Fruit fly (Drosophila melanogaster) whole organism, embryonic: ENCODE results near the gene bsk.

Experiments
- Asciz ChIP-seq: fragments of 200-800 bp; sonication (Bioruptor generic); optimal IDR thresholded peaks from 2 replicates; lab custom pipeline; 2017; ENCODE audit warnings: missing biosample characterization, mild to moderate bottlenecking, missing genetic modification characterization, missing genetic modification reagents
- B-H2 ChIP-seq: fragments of 200-800 bp; sonication (Bioruptor generic); optimal IDR thresholded peaks from 2 replicates; lab custom pipeline; 2018; ENCODE audit warnings: missing biosample characterization, mild to moderate bottlenecking, missing genetic modification characterization
- CG12769 ChIP-seq: fragments of 200-800 bp; sonication (Bioruptor generic); optimal IDR thresholded peaks from 2 replicates; lab custom pipeline; 2019; ENCODE audit warnings: missing biosample characterization, mild to moderate bottlenecking, missing genetic modification characterization, moderate library complexity
- CG13287 ChIP-seq: fragments of 200-800 bp; sonication (Bioruptor generic); IDR thresholded peaks from 2 replicates; pipeline ENCODE4 v1.3.6; 2022; ENCODE audit warnings: missing biosample characterization, missing genetic modification characterization; ENCODE audit not compliant: partially characterized antibody
- CG15073 ChIP-seq: fragments of 200-800 bp; sonication (Bioruptor generic); optimal IDR thresholded peaks from 2 replicates; lab custom pipeline; 2016; ENCODE audit warnings: missing biosample characterization, missing genetic modification characterization
- CG15269 ChIP-seq: fragments of 200-800 bp; sonication (Bioruptor generic); optimal IDR thresholded peaks from 2 replicates; lab custom pipeline; 2018; ENCODE audit warnings: missing biosample characterization, mild to moderate bottlenecking, missing genetic modification characterization, moderate library complexity
- CG15601 ChIP-seq: fragments of 200-800 bp; sonication (Bioruptor generic); optimal IDR thresholded peaks from 3 replicates; lab custom pipeline; 2019; ENCODE audit warnings: missing biosample characterization, mild to moderate bottlenecking, missing genetic modification characterization, moderate library complexity
- CG2199 ChIP-seq: fragments of 200-800 bp; sonication (Bioruptor generic); IDR thresholded peaks from 3 replicates; pipeline ENCODE4 v1.3.6; 2022; ENCODE audit warnings: missing biosample characterization, missing genetic modification characterization
- CG32772 ChIP-seq: fragments of 200-800 bp; sonication (Bioruptor generic); IDR thresholded peaks from 2 replicates; pipeline ENCODE4 v1.3.6; 2022; ENCODE audit warnings: missing biosample characterization, missing genetic modification characterization
- CG34224 ChIP-seq: fragments of 200-800 bp; sonication (Bioruptor generic); IDR thresholded peaks from 3 replicates; pipeline ENCODE4 v1.3.6; 2022; ENCODE audit warnings: missing biosample characterization, missing genetic modification characterization; ENCODE audit not compliant: partially characterized antibody
- CG4617 ChIP-seq: fragments of 200-800 bp; sonication (Bioruptor generic); optimal IDR thresholded peaks from 3 replicates; lab custom pipeline; 2016; ENCODE audit warnings: missing biosample characterization, missing genetic modification characterization, borderline replicate concordance
- CG6791 ChIP-seq: fragments of 200-800 bp; sonication (Bioruptor generic); IDR thresholded peaks from 3 replicates; pipeline ENCODE4 v1.3.6; 2022; ENCODE audit warnings: missing biosample characterization, missing genetic modification characterization; ENCODE audit not compliant: partially characterized antibody
- CG8089 ChIP-seq: fragments of 200-800 bp; sonication (Bioruptor generic); optimal IDR thresholded peaks from 3 replicates; lab custom pipeline; 2016; ENCODE audit warnings: missing biosample characterization, missing genetic modification characterization
- CG8290 ChIP-seq, 3 experiments: fragments of 200-800 bp; sonication (Bioruptor generic); optimal IDR thresholded peaks; 2 replicates each; lab custom pipeline; 2016 to 2019; ENCODE audit warnings: missing biosample characterization in 3 of 3, missing genetic modification characterization in 3 of 3, mild to moderate bottlenecking in 2 of 3, moderate library complexity in 1 of 3
- CG8359 ChIP-seq: fragments of 200-800 bp; sonication (Bioruptor generic); optimal IDR thresholded peaks from 2 replicates; lab custom pipeline; 2017; ENCODE audit warnings: missing biosample characterization, mild to moderate bottlenecking, missing genetic modification characterization, borderline replicate concordance
- CG9797 ChIP-seq: fragments of 200-800 bp; sonication (Bioruptor generic); optimal IDR thresholded peaks from 3 replicates; lab custom pipeline; 2018; ENCODE audit warnings: missing biosample characterization, mild to moderate bottlenecking, missing genetic modification characterization
- CG9817 ChIP-seq: fragments of 200-800 bp; sonication (Bioruptor generic); optimal IDR thresholded peaks from 2 replicates; lab custom pipeline; 2018; ENCODE audit warnings: missing biosample characterization, mild to moderate bottlenecking, missing genetic modification characterization, moderate library complexity
- D ChIP-seq, 2 experiments: fragments of 200-800 bp in 1 of 2; fragments of >200 bp in 1 of 2; sonication (Bioruptor generic) in 1 of 2; optimal IDR thresholded peaks; 2 replicates in 1 of 2; 3 replicates in 1 of 2; lab custom pipeline; 2017; ENCODE audit warnings: mild to moderate bottlenecking in 1 of 2, missing biosample characterization in 1 of 2, missing genetic modification characterization in 1 of 2, missing genetic modification reagents in 1 of 2
- D19B ChIP-seq: fragments of 200-800 bp; sonication (Bioruptor generic); optimal IDR thresholded peaks from 2 replicates; lab custom pipeline; 2017; ENCODE audit warnings: missing biosample characterization, mild to moderate bottlenecking, missing genetic modification characterization
- Dbx ChIP-seq: fragments of 200-800 bp; sonication (Bioruptor generic); IDR thresholded peaks from 3 replicates; pipeline ENCODE4 v1.3.6; 2022; ENCODE audit warnings: missing biosample characterization, missing genetic modification characterization
- Dfd ChIP-seq, 2 experiments: fragments of >200 bp; optimal IDR thresholded peaks; 2 replicates each; lab custom pipeline; 2017; ENCODE audit warnings: missing biosample characterization in 2 of 2, missing genetic modification characterization in 2 of 2
- Dp ChIP-seq: fragments of 200-800 bp; sonication (Bioruptor generic); optimal IDR thresholded peaks from 2 replicates; lab custom pipeline; 2018; ENCODE audit warnings: missing biosample characterization, mild to moderate bottlenecking, missing genetic modification characterization, moderate library complexity
- E2f1 ChIP-seq: fragments of 200-800 bp; sonication (Bioruptor generic); IDR thresholded peaks from 2 replicates; pipeline ENCODE4 v1.3.6; 2022; ENCODE audit warnings: missing biosample characterization, missing genetic modification characterization
- E2f2 ChIP-seq: fragments of 200-800 bp; sonication (Bioruptor generic); IDR thresholded peaks from 2 replicates; pipeline ENCODE4 v1.3.6; 2022; ENCODE audit warnings: missing biosample characterization, missing genetic modification characterization
- HLH3B ChIP-seq: fragments of 200-800 bp; sonication (Bioruptor generic); IDR thresholded peaks from 2 replicates; pipeline ENCODE4 v1.3.6; 2022; ENCODE audit warnings: missing biosample characterization, missing genetic modification characterization
- Lpt ChIP-seq: fragments of >200 bp; optimal IDR thresholded peaks from 2 replicates; lab custom pipeline; 2018; ENCODE audit warnings: missing biosample characterization, missing genetic modification characterization
- MESR4 ChIP-seq: fragments of 200-800 bp; sonication (Bioruptor generic); optimal IDR thresholded peaks from 2 replicates; lab custom pipeline; 2018; ENCODE audit warnings: missing biosample characterization, mild to moderate bottlenecking, missing genetic modification characterization, moderate library complexity
- Med ChIP-seq: fragments of 200-800 bp; sonication (Bioruptor generic); peaks from one replicate; lab custom pipeline; 2016; ENCODE audit warnings: missing biosample characterization, missing genetic modification characterization, mild to moderate bottlenecking, inconsistent platforms, moderate library complexity
- Myb ChIP-seq: fragments of 200-800 bp; sonication (Bioruptor generic); optimal IDR thresholded peaks from 2 replicates; lab custom pipeline; 2016; ENCODE audit warnings: missing biosample characterization, missing genetic modification characterization
- NC2β ChIP-seq: fragments of 200-800 bp; sonication (Bioruptor generic); optimal IDR thresholded peaks from 2 replicates; lab custom pipeline; 2016; ENCODE audit warnings: missing biosample characterization, missing genetic modification characterization
- Xrp1 ChIP-seq: fragments of 200-800 bp; sonication (Bioruptor generic); IDR thresholded peaks from 2 replicates; pipeline ENCODE4 v1.3.6; 2022; ENCODE audit warnings: missing biosample characterization, missing genetic modification characterization
- ato ChIP-seq: fragments of 200-800 bp; sonication (Bioruptor generic); IDR thresholded peaks from 2 replicates; pipeline ENCODE4 v1.3.6; 2022; ENCODE audit warnings: missing biosample characterization, missing genetic modification characterization; ENCODE audit not compliant: partially characterized antibody
- bsh ChIP-seq, 2 experiments: fragments of 200-800 bp; sonication (Bioruptor generic); optimal IDR thresholded peaks; 2 replicates each; lab custom pipeline; 2017 to 2018; ENCODE audit warnings: mild to moderate bottlenecking in 2 of 2, missing biosample characterization in 2 of 2, missing genetic modification characterization in 2 of 2, moderate library complexity in 1 of 2
- btn ChIP-seq: fragments of 200-800 bp; sonication (Bioruptor generic); optimal IDR thresholded peaks from 2 replicates; lab custom pipeline; 2016; ENCODE audit warnings: missing biosample characterization, missing genetic modification characterization
- croc ChIP-seq: fragments of 200-800 bp; sonication (Bioruptor generic); conservative IDR thresholded peaks from 3 replicates; pipeline ENCODE4 v1.3.6; 2022; ENCODE audit warnings: missing biosample characterization, missing genetic modification characterization
- crol ChIP-seq: fragments of 200-800 bp; sonication (Bioruptor generic); IDR thresholded peaks from 2 replicates; pipeline ENCODE4 v1.3.6; 2022; ENCODE audit warnings: missing biosample characterization, missing genetic modification characterization
- gfzf ChIP-seq: fragments of 200-800 bp; sonication (Bioruptor generic); optimal IDR thresholded peaks from 2 replicates; lab custom pipeline; 2016; ENCODE audit warnings: missing biosample characterization, mild to moderate bottlenecking, missing genetic modification characterization, moderate library complexity
- her ChIP-seq: fragments of 200-800 bp; sonication (Bioruptor generic); optimal IDR thresholded peaks from 2 replicates; lab custom pipeline; 2016; ENCODE audit warnings: missing biosample characterization, missing genetic modification characterization
- ind ChIP-seq: fragments of 200-800 bp; sonication (Bioruptor generic); optimal IDR thresholded peaks from 3 replicates; lab custom pipeline; 2016; ENCODE audit warnings: missing biosample characterization, missing genetic modification characterization
- nerfin-1 ChIP-seq: fragments of 200-800 bp; sonication (Bioruptor generic); optimal IDR thresholded peaks from 3 replicates; lab custom pipeline; 2019; ENCODE audit warnings: missing biosample characterization, mild to moderate bottlenecking, missing genetic modification characterization, moderate library complexity
- nmo ChIP-seq: fragments of 200-800 bp; sonication (Bioruptor generic); optimal IDR thresholded peaks from 2 replicates; lab custom pipeline; 2018; ENCODE audit warnings: missing biosample characterization, mild to moderate bottlenecking, missing genetic modification characterization, moderate library complexity
- onecut ChIP-seq: fragments of 200-800 bp; sonication (Bioruptor generic); IDR thresholded peaks from 2 replicates; pipeline ENCODE4 v1.3.6; 2022; ENCODE audit warnings: missing biosample characterization, missing genetic modification characterization
- pzg ChIP-seq: fragments of 200-800 bp; sonication (Bioruptor generic); optimal IDR thresholded peaks from 3 replicates; lab custom pipeline; 2018; ENCODE audit warnings: missing biosample characterization, mild to moderate bottlenecking, missing genetic modification characterization, moderate library complexity
- run ChIP-seq: fragments of 200-800 bp; sonication (Bioruptor generic); optimal IDR thresholded peaks from 3 replicates; lab custom pipeline; 2018; ENCODE audit warnings: missing biosample characterization, mild to moderate bottlenecking, missing genetic modification characterization
- sens ChIP-seq: fragments of 200-800 bp; sonication (Bioruptor generic); peaks from one replicate; lab custom pipeline; 2016; ENCODE audit warnings: missing biosample characterization, missing genetic modification characterization
- sisA ChIP-seq: fragments of 200-800 bp; sonication (Bioruptor generic); IDR thresholded peaks from 2 replicates; pipeline ENCODE4 v1.3.6; 2022; ENCODE audit warnings: missing biosample characterization, missing genetic modification characterization
- stwl ChIP-seq: fragments of 200-800 bp; sonication (Bioruptor generic); optimal IDR thresholded peaks from 3 replicates; lab custom pipeline; 2018; ENCODE audit warnings: missing biosample characterization, mild to moderate bottlenecking, missing genetic modification characterization, moderate library complexity
- tna ChIP-seq: fragments of 200-800 bp; sonication (Bioruptor generic); IDR thresholded peaks from 2 replicates; pipeline ENCODE4 v1.3.6; 2022; ENCODE audit warnings: missing biosample characterization, missing genetic modification characterization; ENCODE audit not compliant: partially characterized antibody
- twi ChIP-seq: fragments of 200-800 bp; optimal IDR thresholded peaks from 2 replicates; lab custom pipeline; 2019; ENCODE audit warnings: missing biosample characterization, mild to moderate bottlenecking, missing genetic modification characterization, moderate library complexity

Gene bsk

DNA sequence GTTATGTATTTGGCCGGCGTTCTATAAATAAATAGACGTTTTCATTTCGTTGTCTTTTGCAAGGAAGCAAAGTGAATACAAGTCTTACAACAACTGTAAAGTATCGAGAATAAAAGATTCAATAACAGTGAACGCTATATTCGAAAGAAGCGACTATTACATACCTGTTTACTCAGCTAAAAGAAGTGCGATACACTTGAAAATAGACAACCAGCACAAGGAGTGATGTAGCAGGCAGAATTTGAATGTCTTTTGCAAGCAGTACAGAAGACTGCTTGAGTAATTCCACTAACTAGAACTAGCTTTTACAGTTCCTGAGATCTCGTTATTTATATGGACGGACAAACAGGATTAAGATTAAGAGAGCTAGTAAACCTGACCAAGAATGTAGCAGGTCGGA lies 48.0 kb upstream of the bsk start:
- 0 out of 2 replicates have a peak, but pooled peaks have one; percentile 15 for TF ChIP-seq HLH3B
- peak; percentile 64 for TF ChIP-seq CG13287 (GFP tag; lab: Robert Waterston, UW)
- no peak for TF ChIP-seq CG9797 (GFP tag; lab: Kevin White, UChicago)
- no peak for TF ChIP-seq sens
- peak; percentile 31 for TF ChIP-seq nerfin-1 (tag; lab: Kevin White, UChicago)
- TF ChIP-seq MESR4 (GFP tag; lab: Kevin White, UChicago) = peak; percentile 25
- no peak for TF ChIP-seq Asciz (GFP tag; lab: Kevin White, UChicago)
- TF ChIP-seq stwl = peak; percentile 92
- TF ChIP-seq ind (GFP tag; lab: Kevin White, UChicago) = no peak
- no peak for TF ChIP-seq Xrp1
- no peak for TF ChIP-seq run (tag; lab: Kevin White, UChicago)
- 0 out of 3 replicates have a peak, but pooled peaks have one; percentile 30 for TF ChIP-seq Dbx (GFP tag; lab: Robert Waterston, UW)
- TF ChIP-seq nmo (GFP tag; lab: Kevin White, UChicago) = peak; percentile 40
- TF ChIP-seq CG32772 (GFP tag; lab: Robert Waterston, UW) = no peak
- TF ChIP-seq Dp (GFP tag; lab: Kevin White, UChicago) = peak; percentile 31
- TF ChIP-seq tna (GFP tag; lab: Robert Waterston, UW) = peak; percentile 60
- peak; percentile 34 for TF ChIP-seq pzg (GFP tag; lab: Kevin White, UChicago)
- peak; percentile 23 for TF ChIP-seq NC2β (GFP tag; lab: Kevin White, UChicago)
- peak; percentile 22 for TF ChIP-seq CG15601
- TF ChIP-seq B-H2 (GFP tag; lab: Kevin White, UChicago) = peak; percentile 30
- peak; percentile 92 for TF ChIP-seq CG6791 (GFP tag; lab: Robert Waterston, UW)
- TF ChIP-seq D19B (GFP tag; lab: Kevin White, UChicago) = peak; percentile 74
- TF ChIP-seq Med (GFP tag; lab: Kevin White, UChicago) = peak; percentile 81
- no peak for TF ChIP-seq CG9817 (tag; lab: Kevin White, UChicago)
- peak in 1 of 2 experiments; percentile 78 for TF ChIP-seq Dfd (GFP tag; optimal IDR thresholded peaks at IDR 0.05; lab: Kevin White, UChicago)
- TF ChIP-seq CG8089 (GFP tag; lab: Kevin White, UChicago) = no peak
- 0 out of 2 replicates have a peak, but pooled peaks have one; percentile 45 for TF ChIP-seq E2f2 (GFP tag; lab: Robert Waterston, UW)
- TF ChIP-seq crol = no peak
- TF ChIP-seq E2f1 (GFP tag; lab: Robert Waterston, UW) = no peak
- TF ChIP-seq CG8290 (GFP tag; optimal IDR thresholded peaks at IDR 0.05; lab: Kevin White, UChicago) = peak; percentile 98
- TF ChIP-seq CG8290 (tag; optimal IDR thresholded peaks at IDR 0.05; lab: Kevin White, UChicago) = peak; percentile 87 to 91
- no peak for TF ChIP-seq onecut
- TF ChIP-seq gfzf (GFP tag; lab: Kevin White, UChicago) = peak; percentile 13
- no peak for TF ChIP-seq CG15269 (tag; lab: Kevin White, UChicago)
- peak; percentile 16 for TF ChIP-seq her (GFP tag; lab: Kevin White, UChicago)
- TF ChIP-seq CG15073 (GFP tag; lab: Kevin White, UChicago) = no peak
- no peak for TF ChIP-seq sisA (GFP tag; lab: Robert Waterston, UW)
- peak; percentile 63 for TF ChIP-seq CG12769 (tag; lab: Kevin White, UChicago)
- TF ChIP-seq CG34224 (GFP tag; lab: Robert Waterston, UW) = peak; percentile 57; the same call in 1 of the 3 replicates
- no peak for TF ChIP-seq CG8359 (GFP tag; lab: Kevin White, UChicago)
- peak; percentile 8 for TF ChIP-seq twi (tag; lab: Kevin White, UChicago)
- no peak for TF ChIP-seq btn (GFP tag; lab: Kevin White, UChicago)
- no peak for TF ChIP-seq croc (GFP tag; lab: Robert Waterston, UW)
- TF ChIP-seq D (optimal IDR thresholded peaks at IDR 0.05; lab: Kevin White, UChicago) = no peak
- TF ChIP-seq D (GFP tag; optimal IDR thresholded peaks at IDR 0.05; lab: Kevin White, UChicago) = no peak
- TF ChIP-seq Myb (GFP tag; lab: Kevin White, UChicago) = peak; percentile 62
- TF ChIP-seq ato = peak; percentile 71
- TF ChIP-seq CG2199 (GFP tag; lab: Robert Waterston, UW) = peak; percentile 98
- no peak for TF ChIP-seq Lpt (GFP tag; lab: Kevin White, UChicago)
- no peak for TF ChIP-seq bsh (GFP tag; optimal IDR thresholded peaks at IDR 0.05; lab: Kevin White, UChicago)
- peak; percentile 62 for TF ChIP-seq CG4617 (GFP tag; lab: Kevin White, UChicago)
